Fruit fly (Drosophila melanogaster) whole organism, embryonic: ENCODE measurements around the gene CG32195.

ENCODE experiments used
- Atf-2 ChIP-seq: fragments of 200-800 bp; sonication (Bioruptor generic); optimal IDR thresholded peaks from 2 replicates; lab custom pipeline; 2016; ENCODE audit warnings: missing biosample characterization, missing genetic modification characterization
- Atf3 ChIP-seq: fragments of 200-800 bp; sonication (Bioruptor generic); optimal IDR thresholded peaks from 3 replicates; lab custom pipeline; 2016; ENCODE audit warnings: missing biosample characterization, missing genetic modification characterization
- Bgb ChIP-seq: fragments of 200-800 bp; sonication (Bioruptor generic); IDR thresholded peaks from 2 replicates; pipeline ENCODE4 v1.3.6; 2022; ENCODE audit warnings: missing biosample characterization, missing genetic modification characterization; ENCODE audit not compliant: partially characterized antibody
- CG10321 ChIP-seq: fragments of 200-800 bp; sonication (Bioruptor generic); IDR thresholded peaks from 2 replicates; pipeline ENCODE4 v1.3.6; 2022; ENCODE audit warnings: missing biosample characterization, missing genetic modification characterization
- CG12236 ChIP-seq: fragments of 200-800 bp; sonication (Bioruptor generic); optimal IDR thresholded peaks from 2 replicates; lab custom pipeline; 2016; ENCODE audit warnings: missing biosample characterization, missing genetic modification characterization
- CG12942 ChIP-seq: fragments of 200-800 bp; sonication (Bioruptor generic); optimal IDR thresholded peaks from 3 replicates; lab custom pipeline; 2016; ENCODE audit warnings: missing biosample characterization, missing genetic modification characterization
- CG1603 ChIP-seq: fragments of 200-800 bp; sonication (Bioruptor generic); optimal IDR thresholded peaks from 2 replicates; lab custom pipeline; 2019; ENCODE audit warnings: missing biosample characterization, mild to moderate bottlenecking, missing genetic modification characterization, moderate library complexity
- CG16813 ChIP-seq: fragments of 200-800 bp; sonication (Bioruptor generic); IDR thresholded peaks from 3 replicates; pipeline ENCODE4 v1.3.6; 2022; ENCODE audit warnings: missing biosample characterization, missing genetic modification characterization; ENCODE audit not compliant: partially characterized antibody
- CG17361 ChIP-seq: fragments of 200-800 bp; sonication (Bioruptor generic); IDR thresholded peaks from 3 replicates; pipeline ENCODE4 v1.3.6; 2022; ENCODE audit warnings: missing biosample characterization, missing genetic modification characterization
- CG17568 ChIP-seq: fragments of 200-800 bp; sonication (Bioruptor generic); optimal IDR thresholded peaks from 2 replicates; lab custom pipeline; 2018; ENCODE audit warnings: missing biosample characterization, mild to moderate bottlenecking, missing genetic modification characterization, moderate library complexity
- CG18262 ChIP-seq: fragments of 200-800 bp; optimal IDR thresholded peaks from 3 replicates; lab custom pipeline; 2019; ENCODE audit warnings: missing biosample characterization, mild to moderate bottlenecking, missing genetic modification characterization, moderate library complexity
- CG18619 ChIP-seq: fragments of 200-800 bp; sonication (Bioruptor generic); optimal IDR thresholded peaks from 3 replicates; lab custom pipeline; 2017; ENCODE audit warnings: missing biosample characterization, mild to moderate bottlenecking, missing genetic modification characterization
- CG30431 ChIP-seq: fragments of 200-800 bp; sonication (Bioruptor generic); optimal IDR thresholded peaks from 2 replicates; lab custom pipeline; 2017; ENCODE audit warnings: missing biosample characterization, missing genetic modification characterization
- CG3163 ChIP-seq: fragments of 200-800 bp; sonication (Bioruptor generic); optimal IDR thresholded peaks from 3 replicates; lab custom pipeline; 2016; ENCODE audit warnings: missing biosample characterization, missing genetic modification characterization
- CG3726 ChIP-seq: fragments of 200-800 bp; sonication (Bioruptor generic); IDR thresholded peaks from 3 replicates; pipeline ENCODE4, ENCODE4 v1.3.6; 2022; ENCODE audit warnings: missing biosample characterization, missing genetic modification characterization
- CG3838 ChIP-seq: fragments of 200-800 bp; sonication (Bioruptor generic); optimal IDR thresholded peaks from 3 replicates; lab custom pipeline; 2016; ENCODE audit warnings: missing biosample characterization, missing genetic modification characterization
- CG4854 ChIP-seq: fragments of 200-800 bp; sonication (Bioruptor generic); optimal IDR thresholded peaks from 2 replicates; lab custom pipeline; 2016; ENCODE audit warnings: missing biosample characterization, missing genetic modification characterization, inconsistent platforms
- CG7839 ChIP-seq: fragments of 200-800 bp; sonication (Bioruptor generic); optimal IDR thresholded peaks from 3 replicates; lab custom pipeline; 2018; ENCODE audit warnings: missing biosample characterization, mild to moderate bottlenecking, missing genetic modification characterization, moderate library complexity
- CG9437 ChIP-seq: fragments of 200-800 bp; sonication (Bioruptor generic); optimal IDR thresholded peaks from 2 replicates; lab custom pipeline; 2018; ENCODE audit warnings: missing biosample characterization, mild to moderate bottlenecking, missing genetic modification characterization
- CTCF ChIP-seq: fragments of 200-800 bp; sonication (Bioruptor generic); optimal IDR thresholded peaks from 2 replicates; lab custom pipeline; 2017; ENCODE audit warnings: missing biosample characterization, mild to moderate bottlenecking, missing genetic modification characterization, moderate library complexity
- Dip3 ChIP-seq: fragments of 200-800 bp; sonication (Bioruptor generic); optimal IDR thresholded peaks from 3 replicates; lab custom pipeline; 2016; ENCODE audit warnings: missing biosample characterization, missing genetic modification characterization
- Dp ChIP-seq: fragments of 200-800 bp; sonication (Bioruptor generic); optimal IDR thresholded peaks from 2 replicates; lab custom pipeline; 2018; ENCODE audit warnings: missing biosample characterization, mild to moderate bottlenecking, missing genetic modification characterization, moderate library complexity
- Eip74EF ChIP-seq, 2 experiments: fragments of 200-800 bp in 1 of 2; fragments of >200 bp in 1 of 2; sonication (Bioruptor generic) in 1 of 2; optimal IDR thresholded peaks; 2 replicates each; lab custom pipeline; 2017 to 2019; ENCODE audit warnings: missing biosample characterization in 2 of 2, missing genetic modification characterization in 2 of 2, mild to moderate bottlenecking in 1 of 2, moderate library complexity in 1 of 2
- Fer3 ChIP-seq: fragments of 200-800 bp; sonication (Bioruptor generic); optimal IDR thresholded peaks from 2 replicates; lab custom pipeline; 2018; ENCODE audit warnings: missing biosample characterization, mild to moderate bottlenecking, missing genetic modification characterization, moderate library complexity
- GATAe ChIP-seq: fragments of 200-800 bp; sonication (Bioruptor generic); conservative IDR thresholded peaks from 2 replicates; pipeline ENCODE4 v1.3.6; 2022; ENCODE audit warnings: missing biosample characterization, missing genetic modification characterization
- HLH3B ChIP-seq: fragments of 200-800 bp; sonication (Bioruptor generic); IDR thresholded peaks from 2 replicates; pipeline ENCODE4 v1.3.6; 2022; ENCODE audit warnings: missing biosample characterization, missing genetic modification characterization
- Hr51 ChIP-seq, 2 experiments: fragments of 200-800 bp; sonication (Bioruptor generic); optimal IDR thresholded peaks; 2 replicates in 1 of 2; 3 replicates in 1 of 2; lab custom pipeline; 2016 to 2018; ENCODE audit warnings: missing biosample characterization in 2 of 2, missing genetic modification characterization in 2 of 2, mild to moderate bottlenecking in 1 of 2, moderate library complexity in 1 of 2
- Jarid2 ChIP-seq: fragments of 200-800 bp; sonication (Bioruptor generic); optimal IDR thresholded peaks from 3 replicates; lab custom pipeline; 2017; ENCODE audit warnings: mild to moderate bottlenecking, missing biosample characterization, missing genetic modification reagents, missing genetic modification characterization
- Spps ChIP-seq: fragments of 200-800 bp; sonication (Bioruptor generic); optimal IDR thresholded peaks from 2 replicates; lab custom pipeline; 2018; ENCODE audit warnings: missing biosample characterization, mild to moderate bottlenecking, missing genetic modification characterization
- Xbp1 ChIP-seq: fragments of 200-800 bp; sonication (Bioruptor generic); optimal IDR thresholded peaks from 3 replicates; lab custom pipeline; 2016; ENCODE audit warnings: missing biosample characterization, mild to moderate bottlenecking, missing genetic modification characterization
- cato ChIP-seq: fragments of 200-800 bp; sonication (Bioruptor generic); optimal IDR thresholded peaks from 2 replicates; lab custom pipeline; 2016; ENCODE audit warnings: missing biosample characterization, missing genetic modification characterization, borderline replicate concordance
- chn ChIP-seq: fragments of 200-800 bp; sonication (Bioruptor generic); optimal IDR thresholded peaks from 2 replicates; lab custom pipeline; 2016; ENCODE audit warnings: missing biosample characterization, missing genetic modification characterization
- dati ChIP-seq: fragments of 200-800 bp; sonication (Bioruptor generic); IDR thresholded peaks from 2 replicates; pipeline ENCODE4 v1.3.6; 2022; ENCODE audit warnings: missing biosample characterization, missing genetic modification characterization
- dpn ChIP-seq, 2 experiments: fragments of 200-800 bp; sonication (Bioruptor generic); optimal IDR thresholded peaks; 3 replicates each; lab custom pipeline; 2016; ENCODE audit warnings: missing biosample characterization in 2 of 2, missing genetic modification characterization in 2 of 2
- eve ChIP-seq, 2 experiments: fragments of >200 bp; optimal IDR thresholded peaks; 2 replicates each; lab custom pipeline; 2017; ENCODE audit warnings: missing biosample characterization in 2 of 2, missing genetic modification characterization in 2 of 2
- gt ChIP-seq: fragments of 200-800 bp; sonication (Bioruptor generic); IDR thresholded peaks from 2 replicates; pipeline ENCODE4 v1.3.6; 2022; ENCODE audit warnings: missing biosample characterization, missing genetic modification characterization
- inv ChIP-seq: fragments of 200-800 bp; sonication (Bioruptor generic); IDR thresholded peaks from 2 replicates; pipeline ENCODE4 v1.3.6; 2022; ENCODE audit warnings: missing biosample characterization, missing genetic modification characterization; ENCODE audit not compliant: partially characterized antibody
- kay ChIP-seq: fragments of 200-800 bp; sonication (Bioruptor generic); optimal IDR thresholded peaks from 2 replicates; lab custom pipeline; 2016; ENCODE audit warnings: missing biosample characterization, missing genetic modification characterization
- ken ChIP-seq: fragments of 200-800 bp; sonication (Bioruptor generic); IDR thresholded peaks from 3 replicates; pipeline ENCODE4 v1.3.6; 2022; ENCODE audit warnings: missing biosample characterization, missing genetic modification characterization
- mam ChIP-seq: fragments of 200-800 bp; sonication (Bioruptor generic); optimal IDR thresholded peaks from 3 replicates; lab custom pipeline; 2016; ENCODE audit warnings: missing biosample characterization, missing genetic modification characterization
- onecut ChIP-seq: fragments of 200-800 bp; sonication (Bioruptor generic); IDR thresholded peaks from 2 replicates; pipeline ENCODE4 v1.3.6; 2022; ENCODE audit warnings: missing biosample characterization, missing genetic modification characterization
- pfk ChIP-seq: fragments of 200-800 bp; sonication (Bioruptor generic); optimal IDR thresholded peaks from 2 replicates; lab custom pipeline; 2018; ENCODE audit warnings: missing biosample characterization, mild to moderate bottlenecking, missing genetic modification characterization, moderate library complexity
- prd ChIP-seq, 3 experiments: fragments of >200 bp in 2 of 3; fragments of 200-800 bp in 1 of 3; sonication (Bioruptor generic) in 1 of 3; optimal IDR thresholded peaks in 2 of 3; IDR thresholded peaks in 1 of 3; 2 replicates in 2 of 3; 3 replicates in 1 of 3; pipeline versions ENCODE4 v1.3.6 to Lab custom; 2017 to 2022; ENCODE audit warnings: missing biosample characterization in 1 of 3, missing genetic modification characterization in 1 of 3
- sens ChIP-seq: fragments of 200-800 bp; sonication (Bioruptor generic); peaks from one replicate; lab custom pipeline; 2016; ENCODE audit warnings: missing biosample characterization, missing genetic modification characterization
- slbo ChIP-seq: fragments of 200-800 bp; sonication (Bioruptor generic); IDR thresholded peaks from 2 replicates; pipeline ENCODE4 v1.3.6; 2022; ENCODE audit warnings: missing biosample characterization, missing genetic modification characterization
- ssp ChIP-seq: fragments of 200-800 bp; sonication (Bioruptor generic); IDR thresholded peaks from 2 replicates; pipeline ENCODE4 v1.3.6; 2022; ENCODE audit warnings: missing biosample characterization, missing genetic modification characterization
- stwl ChIP-seq: fragments of 200-800 bp; sonication (Bioruptor generic); optimal IDR thresholded peaks from 3 replicates; lab custom pipeline; 2018; ENCODE audit warnings: missing biosample characterization, mild to moderate bottlenecking, missing genetic modification characterization, moderate library complexity
- vnd ChIP-seq: fragments of 200-800 bp; sonication (Bioruptor generic); IDR thresholded peaks from 3 replicates; pipeline ENCODE4 v1.3.6; 2022; ENCODE audit warnings: missing biosample characterization, missing genetic modification characterization; ENCODE audit not compliant: partially characterized antibody

The CG32195 gene

DNA sequence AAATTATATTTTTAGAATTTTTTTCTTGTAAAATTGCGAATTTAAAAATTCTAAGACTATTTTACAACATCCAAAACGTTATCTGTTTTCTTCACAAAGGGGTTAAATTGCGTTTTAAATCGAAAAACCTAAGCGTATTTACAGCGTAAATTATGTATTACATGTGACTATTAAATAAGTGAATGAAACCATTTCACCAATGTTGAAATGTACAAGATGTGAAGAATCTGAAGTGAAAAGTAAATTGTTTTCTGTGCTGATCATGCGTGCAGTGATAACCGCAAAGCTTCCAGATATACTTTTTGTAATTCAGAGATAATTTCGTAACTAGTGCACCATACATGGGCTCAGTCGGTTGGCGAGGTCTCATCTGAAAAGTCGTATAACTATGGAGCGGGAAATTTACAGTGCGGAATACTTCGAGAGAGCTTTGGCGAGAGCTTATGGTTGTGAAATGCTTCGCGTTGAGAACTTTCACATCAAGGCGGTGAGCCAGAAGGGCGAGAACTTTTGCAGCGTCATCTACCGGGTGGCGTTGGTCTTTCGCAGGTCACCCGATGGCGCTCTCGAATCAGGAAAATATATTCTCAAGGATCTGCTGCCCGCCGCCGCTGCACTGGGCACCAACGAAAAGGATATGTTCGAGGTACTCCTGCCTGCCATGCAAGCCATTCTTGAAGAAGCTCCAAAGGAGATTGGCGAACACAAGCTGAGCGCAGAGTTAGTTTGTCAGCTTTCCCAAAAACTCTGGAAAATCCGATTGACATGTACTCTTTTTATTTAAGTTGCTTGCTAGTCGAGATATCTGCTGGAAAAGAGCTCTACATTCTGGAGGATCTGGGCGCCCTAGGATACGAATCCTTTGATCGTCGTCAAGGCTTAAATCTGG, 1.5 kb downstream of the CG32195 start (continued):
- TF ChIP-seq HLH3B (GFP tag; lab: Robert Waterston, UW), result peak; percentile 50; the same call in 1 of the 2 replicates
- no peak for TF ChIP-seq GATAe (GFP tag; lab: Robert Waterston, UW)
- no peak for TF ChIP-seq cato (GFP tag; lab: Kevin White, UChicago)
- no peak for TF ChIP-seq CG3163
- TF ChIP-seq Dp (GFP tag; lab: Kevin White, UChicago), result peak; percentile 8
- no peak for TF ChIP-seq CG12236 (GFP tag; lab: Kevin White, UChicago)
- TF ChIP-seq slbo (GFP tag; lab: Robert Waterston, UW), result peak; percentile 61
- no peak for TF ChIP-seq CG4854 (GFP tag; lab: Kevin White, UChicago)
- TF ChIP-seq ken (GFP tag; lab: Robert Waterston, UW), result 0 out of 3 replicates have a peak, but pooled peaks have one; percentile 15
- peak; percentile 37 for TF ChIP-seq CG1603 (tag; lab: Kevin White, UChicago)
- no peak for TF ChIP-seq CG3838 (GFP tag; lab: Kevin White, UChicago)
- TF ChIP-seq mam (GFP tag; lab: Kevin White, UChicago), result peak; percentile 26
- TF ChIP-seq Spps (tag; lab: Kevin White, UChicago), result no peak
- peak; percentile 96 for TF ChIP-seq CTCF
- TF ChIP-seq Dip3 (GFP tag; lab: Kevin White, UChicago), result no peak
- no peak for TF ChIP-seq CG16813
- no peak for TF ChIP-seq CG10321 (GFP tag; lab: Robert Waterston, UW)
- no peak for TF ChIP-seq gt (GFP tag; lab: Robert Waterston, UW)
- TF ChIP-seq Jarid2 (GFP tag; lab: Kevin White, UChicago), result peak; percentile 72
- peak; percentile 85 for TF ChIP-seq sens (GFP tag; lab: Kevin White, UChicago)
- peak; percentile 70 for TF ChIP-seq CG18262 (tag; lab: Kevin White, UChicago)
- TF ChIP-seq chn (GFP tag; lab: Kevin White, UChicago), result no peak
- TF ChIP-seq CG12942 (GFP tag; lab: Kevin White, UChicago), result peak; percentile 32
- no peak for TF ChIP-seq pfk (GFP tag; lab: Kevin White, UChicago)
- no peak for TF ChIP-seq Atf-2
- TF ChIP-seq kay (GFP tag; lab: Kevin White, UChicago), result no peak
- TF ChIP-seq inv (GFP tag; lab: Robert Waterston, UW), result no peak
- peak; percentile 74 for TF ChIP-seq onecut (GFP tag; lab: Robert Waterston, UW)
- TF ChIP-seq CG9437 (GFP tag; lab: Kevin White, UChicago), result peak; percentile 53
- no peak for TF ChIP-seq ssp (GFP tag; lab: Robert Waterston, UW)
- TF ChIP-seq Bgb (GFP tag; lab: Robert Waterston, UW), result peak; percentile 44; the same call in 1 of the 2 replicates
- TF ChIP-seq prd (optimal IDR thresholded peaks at IDR 0.05; lab: Kevin White, UChicago), result no peak
- peak; percentile 24; the same call in 1 of the 3 replicates for TF ChIP-seq prd (GFP tag; IDR thresholded peaks at IDR 0.05; lab: Robert Waterston, UW)
- TF ChIP-seq CG30431 (GFP tag; lab: Kevin White, UChicago), result no peak
- no peak for TF ChIP-seq Xbp1 (GFP tag; lab: Kevin White, UChicago)
- no peak for TF ChIP-seq dati (GFP tag; lab: Robert Waterston, UW)
- peak; percentile 62 for TF ChIP-seq CG7839 (tag; lab: Kevin White, UChicago)
- no peak for TF ChIP-seq eve (GFP tag; optimal IDR thresholded peaks at IDR 0.05; lab: Kevin White, UChicago)
- no peak for TF ChIP-seq Atf3 (GFP tag; lab: Kevin White, UChicago)
- peak; percentile 30 for TF ChIP-seq Fer3 (tag; lab: Kevin White, UChicago)
- TF ChIP-seq stwl (tag; lab: Kevin White, UChicago), result no peak
- peak; percentile 15 for TF ChIP-seq CG18619 (GFP tag; lab: Kevin White, UChicago)
- peak in 1 of 2 experiments; percentile 66 for TF ChIP-seq Eip74EF (GFP tag; optimal IDR thresholded peaks at IDR 0.05; lab: Kevin White, UChicago)
- peak; percentile 80; the same call in 2 of the 3 replicates for TF ChIP-seq CG17361
- TF ChIP-seq Hr51 (GFP tag; optimal IDR thresholded peaks at IDR 0.05; lab: Kevin White, UChicago), result peak in 1 of 2 experiments; percentile 82
- no peak for TF ChIP-seq vnd (GFP tag; lab: Robert Waterston, UW)
- TF ChIP-seq CG17568 (GFP tag; lab: Kevin White, UChicago), result no peak
- TF ChIP-seq CG3726 (GFP tag; lab: Robert Waterston, UW), result no peak
- TF ChIP-seq dpn (GFP tag; optimal IDR thresholded peaks at IDR 0.05; lab: Kevin White, UChicago), result no peak
